Worm (Caenorhabditis elegans) whole organism, L4 larva: ENCODE results near the gene ctsa-4.1.
A peak's percentile ranks its signal among the peaks of the same experiment; 100 is the strongest.

Experiments
- D1046.2 ChIP-seq: fragments of 200-800 bp; sonication (Bioruptor generic); IDR thresholded peaks from 2 replicates; pipeline ENCODE4 v1.3.6; 2022; ENCODE audit warnings: missing genetic modification characterization, missing compliant biosample characterization
- F44E2.7 ChIP-seq: fragments of 200-800 bp; sonication (Bioruptor generic); IDR thresholded peaks from 2 replicates; pipeline ENCODE4 v2.1.2; 2022; ENCODE audit warnings: missing genetic modification characterization, missing compliant biosample characterization
- Y48G9A.11 ChIP-seq: fragments of 200-800 bp; sonication (Bioruptor generic); IDR thresholded peaks from 2 replicates; pipeline ENCODE4 v1.3.6; 2022; ENCODE audit warnings: missing genetic modification reagents, missing genetic modification characterization, missing compliant biosample characterization
- Y75B8A.6 ChIP-seq: fragments of 200-800 bp; sonication (Bioruptor generic); IDR thresholded peaks from 2 replicates; pipeline ENCODE4 v1.3.6; 2022; ENCODE audit warnings: missing genetic modification reagents, missing genetic modification characterization, missing compliant biosample characterization
- aha-1 ChIP-seq: fragments of 150-350 bp; peaks from one replicate; lab custom pipeline; 2014; ENCODE audit warnings: missing biosample characterization, missing genetic modification characterization
- arid-1 ChIP-seq: fragments of 200-800 bp; sonication (Bioruptor generic); conservative IDR thresholded peaks from 2 replicates; pipeline ENCODE4 v1.3.6; 2022; ENCODE audit warnings: missing genetic modification reagents, missing genetic modification characterization, missing compliant biosample characterization
- attf-4 ChIP-seq: sonication (generic microtip); optimal IDR thresholded peaks from 3 replicates; lab custom pipeline; 2017; ENCODE audit warnings: missing biosample characterization, missing genetic modification characterization
- ceh-28 ChIP-seq: fragments of 150-350 bp; optimal IDR thresholded peaks from 2 replicates; lab custom pipeline; 2014; ENCODE audit warnings: missing biosample characterization, missing genetic modification reagents, missing genetic modification characterization
- ceh-62 ChIP-seq: sonication (generic microtip); optimal IDR thresholded peaks from 2 replicates; lab custom pipeline; 2017; ENCODE audit warnings: missing biosample characterization, missing genetic modification characterization
- ceh-82 ChIP-seq: sonication (generic microtip); optimal IDR thresholded peaks from 2 replicates; lab custom pipeline; 2017; ENCODE audit warnings: missing biosample characterization, missing genetic modification characterization
- cey-2 ChIP-seq: sonication (generic microtip); optimal IDR thresholded peaks from 3 replicates; lab custom pipeline; 2017; ENCODE audit warnings: missing genetic modification characterization, mild to moderate bottlenecking, missing compliant biosample characterization, antibody characterized with exemption, borderline replicate concordance; ENCODE audit not compliant: insufficient read depth
- ctbp-1 ChIP-seq: fragments of 200-800 bp; sonication (Bioruptor generic); IDR thresholded peaks from 2 replicates; pipeline ENCODE4 v1.3.6; 2022; ENCODE audit warnings: missing genetic modification reagents, missing genetic modification characterization, missing compliant biosample characterization
- daf-19 ChIP-seq: fragments of 200-800 bp; sonication (Bioruptor generic); conservative IDR thresholded peaks from 2 replicates; pipeline ENCODE4 v1.3.6; 2022; ENCODE audit warnings: missing genetic modification characterization, missing compliant biosample characterization
- egl-43 ChIP-seq: fragments of 200-800 bp; sonication (Bioruptor generic); IDR thresholded peaks from 2 replicates; pipeline ENCODE4 v1.3.6; 2022; ENCODE audit warnings: missing genetic modification reagents, missing genetic modification characterization, missing compliant biosample characterization
- fkh-10 ChIP-seq: fragments of 150-350 bp; optimal IDR thresholded peaks from 2 replicates; lab custom pipeline; 2014; ENCODE audit warnings: missing biosample characterization, missing genetic modification reagents, missing genetic modification characterization
- gei-8 ChIP-seq: fragments of 200-800 bp; sonication (Bioruptor generic); optimal IDR thresholded peaks from 2 replicates; lab custom pipeline; 2018; ENCODE audit warnings: mild to moderate bottlenecking, missing genetic modification characterization, missing compliant biosample characterization
- hif-1 ChIP-seq, 2 experiments: sonication (generic microtip); optimal IDR thresholded peaks; 2 replicates each; lab custom pipeline; 2016 to 2017; ENCODE audit warnings: missing compliant biosample characterization in 2 of 2, missing genetic modification characterization in 2 of 2, missing genetic modification reagents in 2 of 2, missing genotype in 2 of 2, mild to moderate bottlenecking in 1 of 2
- hlh-11 ChIP-seq: fragments of 200-800 bp; sonication (Bioruptor generic); optimal IDR thresholded peaks from 2 replicates; lab custom pipeline; 2018; ENCODE audit warnings: mild to moderate bottlenecking, missing genetic modification characterization, missing compliant biosample characterization
- hlh-30 ChIP-seq: sonication (generic microtip); optimal IDR thresholded peaks from 2 replicates; lab custom pipeline; 2017; ENCODE audit warnings: antibody characterized with exemption, mild to moderate bottlenecking, missing genetic modification characterization, missing compliant biosample characterization; ENCODE audit not compliant: insufficient read depth
- hmg-1.1 ChIP-seq: fragments of 200-800 bp; sonication (Bioruptor generic); IDR thresholded peaks from 2 replicates; pipeline ENCODE4 v1.3.6; 2022; ENCODE audit warnings: missing genetic modification reagents, missing genetic modification characterization, missing compliant biosample characterization
- jun-1 ChIP-seq: fragments of 150-350 bp; optimal IDR thresholded peaks from 2 replicates; lab custom pipeline; 2014; ENCODE audit warnings: missing biosample characterization, missing genetic modification reagents, missing genetic modification characterization
- lim-7 ChIP-seq: fragments of 200-800 bp; sonication (Bioruptor generic); IDR thresholded peaks from 2 replicates; pipeline ENCODE4 v1.3.6; 2022; ENCODE audit warnings: missing genetic modification characterization, missing compliant biosample characterization
- lin-13 ChIP-seq: fragments of 150-350 bp; optimal IDR thresholded peaks from 2 replicates; lab custom pipeline; 2014; ENCODE audit warnings: missing biosample characterization, missing genetic modification reagents, missing genetic modification characterization
- lin-29 ChIP-seq: fragments of 200-800 bp; sonication (Bioruptor generic); IDR thresholded peaks from 2 replicates; pipeline ENCODE4 v1.3.6; 2022; ENCODE audit warnings: missing genetic modification reagents, missing genetic modification characterization, missing compliant biosample characterization
- lin-39 ChIP-seq: fragments of 150-350 bp; optimal IDR thresholded peaks from 2 replicates; lab custom pipeline; 2014; ENCODE audit warnings: missing biosample characterization, missing genetic modification reagents, missing genetic modification characterization
- lsy-2 ChIP-seq, 2 experiments: fragments of 150-350 bp in 1 of 2; sonication (generic microtip) in 1 of 2; optimal IDR thresholded peaks; 2 replicates each; lab custom pipeline; 2014 to 2017; ENCODE audit warnings: missing biosample characterization in 2 of 2, missing genetic modification characterization in 2 of 2
- madf-9 ChIP-seq: fragments of 200-800 bp; sonication (Bioruptor generic); conservative IDR thresholded peaks from 2 replicates; pipeline ENCODE4 v1.3.6; 2022; ENCODE audit warnings: missing genetic modification reagents, missing genetic modification characterization, missing compliant biosample characterization
- mep-1 ChIP-seq: fragments of 150-350 bp; sonication (generic microtip); optimal IDR thresholded peaks from 3 replicates; lab custom pipeline; 2014; ENCODE audit warnings: missing biosample characterization, missing genetic modification characterization
- mes-2 ChIP-seq: sonication (generic microtip); optimal IDR thresholded peaks from 2 replicates; lab custom pipeline; 2016; ENCODE audit warnings: missing genotype, mild to moderate bottlenecking, missing genetic modification characterization, missing compliant biosample characterization; ENCODE audit not compliant: poor library complexity, severe bottlenecking
- mxl-2 ChIP-seq: fragments of 200-800 bp; sonication (Bioruptor generic); conservative IDR thresholded peaks from 2 replicates; pipeline ENCODE4 v1.3.6; 2022; ENCODE audit warnings: missing genetic modification reagents, missing genetic modification characterization, missing compliant biosample characterization
- mxl-3 ChIP-seq: fragments of 200-800 bp; sonication (Bioruptor generic); optimal IDR thresholded peaks from 2 replicates; lab custom pipeline; 2018; ENCODE audit warnings: mild to moderate bottlenecking, missing genetic modification characterization, missing compliant biosample characterization
- nhr-11 ChIP-seq: fragments of 150-350 bp; optimal IDR thresholded peaks from 2 replicates; lab custom pipeline; 2014; ENCODE audit warnings: missing biosample characterization, missing genetic modification characterization
- nhr-28 ChIP-seq: fragments of 150-350 bp; optimal IDR thresholded peaks from 2 replicates; lab custom pipeline; 2014; ENCODE audit warnings: missing biosample characterization, missing genetic modification characterization
- nhr-42 ChIP-seq: fragments of 200-800 bp; sonication (Bioruptor generic); IDR thresholded peaks from 2 replicates; pipeline ENCODE4 v1.3.6; 2022; ENCODE audit warnings: missing genetic modification characterization, missing compliant biosample characterization
- nhr-76 ChIP-seq: fragments of 150-350 bp; optimal IDR thresholded peaks from 2 replicates; lab custom pipeline; 2014; ENCODE audit warnings: missing biosample characterization, missing genetic modification characterization
- nhr-77 ChIP-seq: fragments of 150-350 bp; optimal IDR thresholded peaks from 2 replicates; lab custom pipeline; 2014; ENCODE audit warnings: missing biosample characterization, missing genetic modification characterization
- pha-4 ChIP-seq, 2 experiments: fragments of 150-350 bp in 1 of 2; fragments of 200-800 bp in 1 of 2; sonication (Bioruptor generic) in 1 of 2; IDR thresholded peaks in 1 of 2; optimal IDR thresholded peaks in 1 of 2; 2 replicates each; pipeline versions ENCODE4 v1.3.6 to Lab custom; 2014 to 2022; ENCODE audit warnings: missing genetic modification characterization in 2 of 2, missing genetic modification reagents in 2 of 2, missing biosample characterization in 1 of 2, missing compliant biosample characterization in 1 of 2
- saeg-2 ChIP-seq: fragments of 200-800 bp; sonication (Bioruptor generic); IDR thresholded peaks from 2 replicates; pipeline ENCODE4 v1.3.6; 2022; ENCODE audit warnings: missing genetic modification reagents, missing genetic modification characterization, missing compliant biosample characterization
- skn-1 ChIP-seq: fragments of 150-350 bp; optimal IDR thresholded peaks from 2 replicates; lab custom pipeline; 2014; ENCODE audit warnings: missing biosample characterization, missing genetic modification characterization
- snpc-4 ChIP-seq: fragments of 150-350 bp; optimal IDR thresholded peaks from 2 replicates; lab custom pipeline; 2014; ENCODE audit warnings: missing biosample characterization, missing genetic modification characterization
- unc-130 ChIP-seq: sonication (generic microtip); optimal IDR thresholded peaks from 2 replicates; lab custom pipeline; 2016; ENCODE audit warnings: missing genetic modification reagents, missing genetic modification characterization, missing compliant biosample characterization
- unc-62 ChIP-seq, 3 experiments: fragments of 150-350 bp in 1 of 3; sonication (generic microtip); optimal IDR thresholded peaks in 2 of 3; peaks in 1 of 3; 1 replicate in 1 of 3; 2 replicates in 2 of 3; lab custom pipeline; 2014 to 2017; ENCODE audit warnings: missing biosample characterization in 3 of 3, missing genetic modification characterization in 3 of 3, missing genetic modification reagents in 3 of 3, missing genotype in 1 of 3
- vab-7 ChIP-seq: fragments of 200-800 bp; sonication (Bioruptor generic); IDR thresholded peaks from 2 replicates; pipeline ENCODE4 v1.3.6; 2022; ENCODE audit warnings: missing genetic modification reagents, missing genetic modification characterization, missing compliant biosample characterization
- zag-1 ChIP-seq: fragments of 150-350 bp; optimal IDR thresholded peaks from 2 replicates; lab custom pipeline; 2014; ENCODE audit warnings: missing biosample characterization, missing genetic modification characterization
- zfp-3 ChIP-seq: fragments of 200-800 bp; sonication (Bioruptor generic); conservative IDR thresholded peaks from 2 replicates; pipeline ENCODE4 v1.3.6; 2022; ENCODE audit warnings: missing genetic modification reagents, missing genetic modification characterization, missing compliant biosample characterization
- zip-11 ChIP-seq: fragments of 200-800 bp; sonication (Bioruptor generic); IDR thresholded peaks from 2 replicates; pipeline ENCODE4 v1.3.6; 2022; ENCODE audit warnings: missing genetic modification characterization, missing compliant biosample characterization
- zip-2 ChIP-seq: fragments of 150-350 bp; optimal IDR thresholded peaks from 2 replicates; lab custom pipeline; 2014; ENCODE audit warnings: missing biosample characterization, missing genetic modification characterization
- ztf-7 ChIP-seq: fragments of 150-350 bp; optimal IDR thresholded peaks from 2 replicates; lab custom pipeline; 2014; ENCODE audit warnings: missing biosample characterization, missing genetic modification characterization

The ctsa-4.1 gene

DNA sequence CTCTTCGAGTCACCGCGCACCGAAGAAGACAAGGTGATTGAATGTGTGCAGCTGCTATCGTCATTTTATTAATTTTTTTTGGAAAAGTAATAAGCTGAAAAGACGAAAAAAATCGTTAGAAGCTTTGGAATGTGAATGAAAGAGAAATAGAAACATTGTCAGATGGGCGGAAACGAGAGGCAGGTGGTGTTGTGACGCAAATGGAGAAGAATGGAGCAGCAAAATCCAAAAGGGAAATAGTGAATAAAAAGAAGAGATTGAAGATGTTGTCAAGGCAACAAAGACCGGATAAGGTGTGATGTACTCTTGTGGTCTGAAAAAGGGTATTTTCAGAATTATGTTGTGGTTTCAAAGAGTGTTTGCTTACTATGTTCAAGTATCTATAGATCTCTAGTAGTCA is 24.3 kb upstream of the ctsa-4.1 start:
- TF ChIP-seq aha-1 (tag; lab: Kevin White, UChicago) (peak; percentile 75), unc-62 (GFP tag; optimal IDR thresholded peaks at IDR 0.05 in 1 of 2; lab: Kevin White, UChicago) (peak in 1 of 2 experiments; percentile 23), unc-62 (tag; optimal IDR thresholded peaks at IDR 0.05; lab: Kevin White, UChicago) (no peak), daf-19 (GFP tag; lab: Robert Waterston, UW) (no peak)

DNA sequence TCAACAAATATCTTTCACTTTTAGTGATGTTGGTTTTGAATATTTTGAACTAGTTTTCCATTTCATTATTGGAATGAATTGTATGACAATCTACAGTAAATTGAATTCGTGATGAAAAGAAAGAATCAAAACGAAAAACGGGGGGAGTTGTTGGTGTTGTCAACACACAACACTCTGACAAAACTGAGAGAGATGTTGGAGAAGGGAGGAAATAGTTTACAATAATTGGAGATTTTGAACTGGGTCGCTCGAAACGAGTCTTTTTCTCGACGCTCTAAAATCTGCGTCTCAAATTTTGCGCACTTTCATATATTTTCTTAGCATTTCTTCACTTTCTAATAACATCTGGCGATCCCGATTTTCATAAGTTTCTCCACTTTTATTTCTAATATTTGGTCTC is 22.9 kb upstream of the ctsa-4.1 start, which contains the start of gene txt-18:
Gene txt-18 (plus strand): TSS at position 180 of the 400 bp plus-strand sequence.
- no peak for TF ChIP-seq attf-4 (tag; lab: Kevin White, UChicago)
- TF ChIP-seq aha-1 (tag; lab: Kevin White, UChicago): peak; percentile 96
- no peak for TF ChIP-seq zfp-3 (GFP tag; lab: Robert Waterston, UW)
- peak; percentile 5 for TF ChIP-seq hlh-11
- TF ChIP-seq F44E2.7: no peak
- TF ChIP-seq ceh-28 (tag; lab: Kevin White, UChicago): no peak
- TF ChIP-seq mxl-2 (GFP tag; lab: Robert Waterston, UW): no peak
- TF ChIP-seq zip-2 (tag; lab: Kevin White, UChicago): no peak
- TF ChIP-seq unc-62 (GFP tag; optimal IDR thresholded peaks at IDR 0.05 in 1 of 2; lab: Kevin White, UChicago): peak in 1 of 2 experiments; percentile 77
- no peak for TF ChIP-seq unc-62 (tag; optimal IDR thresholded peaks at IDR 0.05; lab: Kevin White, UChicago)
- TF ChIP-seq nhr-42 (GFP tag; lab: Robert Waterston, UW): no peak
- no peak for TF ChIP-seq pha-4 (GFP tag; IDR thresholded peaks at IDR 0.05; lab: Robert Waterston, UW)
- no peak for TF ChIP-seq pha-4 (tag; optimal IDR thresholded peaks at IDR 0.05; lab: Kevin White, UChicago)
- TF ChIP-seq arid-1 (GFP tag; lab: Robert Waterston, UW): no peak
- no peak for TF ChIP-seq lim-7 (GFP tag; lab: Robert Waterston, UW)
- TF ChIP-seq skn-1 (tag; lab: Kevin White, UChicago): no peak
- no peak for TF ChIP-seq mep-1 (tag; lab: Kevin White, UChicago)
- TF ChIP-seq ceh-82 (tag; lab: Kevin White, UChicago): no peak
- peak; percentile 18 for TF ChIP-seq nhr-11
- no peak for TF ChIP-seq D1046.2 (GFP tag; lab: Robert Waterston, UW)
- no peak for TF ChIP-seq egl-43 (GFP tag; lab: Robert Waterston, UW)
- no peak for TF ChIP-seq lin-29 (GFP tag; lab: Robert Waterston, UW)
- TF ChIP-seq snpc-4 (tag; lab: Kevin White, UChicago): no peak
- peak in 1 of 2 experiments; percentile 35 for TF ChIP-seq lsy-2 (tag; optimal IDR thresholded peaks at IDR 0.05; lab: Kevin White, UChicago)
- TF ChIP-seq mes-2 (tag; lab: Kevin White, UChicago): no peak
- no peak for TF ChIP-seq unc-130 (GFP tag; lab: Kevin White, UChicago)
- no peak for TF ChIP-seq nhr-76 (tag; lab: Kevin White, UChicago)
- no peak for TF ChIP-seq vab-7 (GFP tag; lab: Robert Waterston, UW)
- no peak for TF ChIP-seq zag-1 (tag; lab: Kevin White, UChicago)
- TF ChIP-seq nhr-28: peak; percentile 32
- TF ChIP-seq daf-19 (GFP tag; lab: Robert Waterston, UW): no peak
- TF ChIP-seq hif-1 (tag; optimal IDR thresholded peaks at IDR 0.05; lab: Kevin White, UChicago): no peak
- no peak for TF ChIP-seq hlh-30 (tag; lab: Kevin White, UChicago)
- TF ChIP-seq madf-9 (GFP tag; lab: Robert Waterston, UW): no peak
- TF ChIP-seq nhr-77 (tag; lab: Kevin White, UChicago): no peak
- no peak for TF ChIP-seq ztf-7 (tag; lab: Kevin White, UChicago)
- no peak for TF ChIP-seq fkh-10 (GFP tag; lab: Kevin White, UChicago)
- TF ChIP-seq Y48G9A.11 (GFP tag; lab: Robert Waterston, UW): no peak
- TF ChIP-seq saeg-2 (GFP tag; lab: Robert Waterston, UW): no peak
- no peak for TF ChIP-seq gei-8 (GFP tag; lab: Kevin White, UChicago)
- TF ChIP-seq ctbp-1 (GFP tag; lab: Robert Waterston, UW): no peak
- no peak for TF ChIP-seq zip-11 (GFP tag; lab: Robert Waterston, UW)
- no peak for TF ChIP-seq ceh-62 (tag; lab: Kevin White, UChicago)
- TF ChIP-seq hmg-1.1 (GFP tag; lab: Robert Waterston, UW): no peak
- no peak for TF ChIP-seq lin-13 (GFP tag; lab: Kevin White, UChicago)
- TF ChIP-seq Y75B8A.6 (GFP tag; lab: Robert Waterston, UW): no peak
- no peak for TF ChIP-seq lin-39 (tag; lab: Kevin White, UChicago)
- no peak for TF ChIP-seq jun-1 (tag; lab: Kevin White, UChicago)
- TF ChIP-seq cey-2 (tag; lab: Kevin White, UChicago): no peak
- TF ChIP-seq mxl-3 (GFP tag; lab: Kevin White, UChicago): no peak
